Worm (Caenorhabditis elegans) whole organism, mixed stage, embryonic: ENCODE data around the gene nex-4.

Experiments used
- blmp-1 ChIP-seq: fragments of 150-350 bp; optimal IDR thresholded peaks from 2 replicates; lab custom pipeline; 2014; ENCODE audit warnings: missing biosample characterization, missing genetic modification characterization
- ces-1 ChIP-seq: fragments of 150-350 bp; optimal IDR thresholded peaks from 2 replicates; lab custom pipeline; 2014; ENCODE audit warnings: missing biosample characterization, missing genetic modification reagents, missing genetic modification characterization
- elt-3 ChIP-seq: fragments of 150-350 bp; optimal IDR thresholded peaks from 2 replicates; lab custom pipeline; 2014; ENCODE audit warnings: missing biosample characterization, missing genetic modification characterization
- flh-1 ChIP-seq: fragments of 200-800 bp; sonication (Bioruptor generic); optimal IDR thresholded peaks from 2 replicates; lab custom pipeline; 2018; ENCODE audit warnings: mild to moderate bottlenecking, missing genetic modification characterization, moderate library complexity, missing compliant biosample characterization
- lin-13 ChIP-seq: fragments of 150-350 bp; optimal IDR thresholded peaks from 2 replicates; lab custom pipeline; 2014; ENCODE audit warnings: missing biosample characterization, missing genetic modification characterization
- lin-32 ChIP-seq: fragments of 200-800 bp; sonication (Bioruptor generic); optimal IDR thresholded peaks from 2 replicates; lab custom pipeline; 2018; ENCODE audit warnings: mild to moderate bottlenecking, missing genetic modification characterization, missing compliant biosample characterization
- mab-5 ChIP-seq: fragments of 150-350 bp; optimal IDR thresholded peaks from 2 replicates; lab custom pipeline; 2014; ENCODE audit warnings: missing biosample characterization, missing genetic modification characterization
- mep-1 ChIP-seq: fragments of 150-350 bp; optimal IDR thresholded peaks from 2 replicates; lab custom pipeline; 2017; ENCODE audit warnings: missing biosample characterization, missing genetic modification reagents, missing genetic modification characterization, inconsistent platforms
- nhr-12 ChIP-seq: fragments of 150-350 bp; optimal IDR thresholded peaks from 2 replicates; lab custom pipeline; 2014; ENCODE audit warnings: missing biosample characterization, missing genetic modification characterization
- nhr-2 ChIP-seq: fragments of 150-350 bp; optimal IDR thresholded peaks from 2 replicates; lab custom pipeline; 2014; ENCODE audit warnings: missing biosample characterization, missing genetic modification characterization
- nhr-237 ChIP-seq: fragments of 150-350 bp; optimal IDR thresholded peaks from 2 replicates; lab custom pipeline; 2014; ENCODE audit warnings: missing biosample characterization, missing genetic modification characterization
- nhr-76 ChIP-seq: sonication (generic microtip); optimal IDR thresholded peaks from 2 replicates; lab custom pipeline; 2017; ENCODE audit warnings: missing biosample characterization, missing genetic modification characterization
- snpc-4 ChIP-seq: fragments of 150-350 bp; optimal IDR thresholded peaks from 2 replicates; lab custom pipeline; 2014; ENCODE audit warnings: missing biosample characterization, missing genetic modification characterization

DNA sequence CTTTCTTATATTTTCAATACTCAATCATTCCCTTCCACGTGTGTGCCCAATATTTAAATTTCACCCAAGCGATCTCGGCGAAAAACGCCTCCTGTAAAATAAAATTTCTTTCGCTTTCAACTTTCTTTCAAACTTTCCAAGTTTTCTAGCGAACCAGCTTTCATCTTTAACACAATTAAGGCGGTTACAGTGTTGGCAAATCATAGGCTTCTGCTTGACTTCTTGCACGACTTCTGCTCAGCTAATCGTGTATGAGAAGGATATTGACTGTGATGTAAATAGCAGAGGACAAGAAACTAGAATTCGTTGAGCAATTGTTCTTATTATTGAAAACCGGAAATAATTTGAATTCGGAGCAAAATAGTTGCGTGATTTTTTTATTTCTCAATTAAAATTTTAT, 40.1 kb downstream of the nex-4 start:
- TF ChIP-seq lin-13 (no peak), nhr-12 (tag; lab: Kevin White, UChicago) (no peak), lin-32 (GFP tag; lab: Kevin White, UChicago) (no peak), blmp-1 (tag; lab: Kevin White, UChicago) (no peak), snpc-4 (tag; lab: Kevin White, UChicago) (no peak), nhr-76 (tag; lab: Kevin White, UChicago) (no peak), mep-1 (tag; lab: Kevin White, UChicago) (no peak), nhr-237 (tag; lab: Kevin White, UChicago) (no peak), nhr-2 (tag; lab: Kevin White, UChicago) (no peak), mab-5 (tag; lab: Kevin White, UChicago) (no peak), ces-1 (GFP tag; lab: Kevin White, UChicago) (no peak), flh-1 (no peak), elt-3 (tag; lab: Kevin White, UChicago) (no peak)
